Worm (Caenorhabditis elegans) whole organism, L2 larva: ENCODE results near the gene algn-12.

Experiments used
- C34F6.9 ChIP-seq: fragments of 150-350 bp; optimal IDR thresholded peaks from 2 replicates; lab custom pipeline; 2014; ENCODE audit warnings: missing biosample characterization, missing genetic modification characterization
- F13H6.1 ChIP-seq: sonication (generic microtip); optimal IDR thresholded peaks from 2 replicates; lab custom pipeline; 2016; ENCODE audit warnings: missing genetic modification characterization, missing compliant biosample characterization
- R02D3.7 ChIP-seq: fragments of 150-350 bp; optimal IDR thresholded peaks from 2 replicates; lab custom pipeline; 2014; ENCODE audit warnings: missing biosample characterization, missing genetic modification characterization
- Y55F3AM.14 ChIP-seq: fragments of 200-800 bp; sonication (Bioruptor generic); optimal IDR thresholded peaks from 2 replicates; lab custom pipeline; 2018; ENCODE audit warnings: mild to moderate bottlenecking, missing genetic modification characterization, missing compliant biosample characterization
- ZK546.5 ChIP-seq: sonication (generic microtip); optimal IDR thresholded peaks from 2 replicates; lab custom pipeline; 2017; ENCODE audit warnings: missing biosample characterization, missing genetic modification characterization
- alr-1 ChIP-seq: fragments of 150-350 bp; optimal IDR thresholded peaks from 2 replicates; lab custom pipeline; 2014; ENCODE audit warnings: missing biosample characterization, missing genetic modification characterization
- aly-2 ChIP-seq: fragments of 150-350 bp; optimal IDR thresholded peaks from 2 replicates; lab custom pipeline; 2014; ENCODE audit warnings: missing biosample characterization, missing genetic modification characterization
- ama-1 ChIP-seq: fragments of 150-350 bp; optimal IDR thresholded peaks from 2 replicates; lab custom pipeline; 2018; ENCODE audit warnings: inconsistent platforms
- ceh-16 ChIP-seq: fragments of 150-350 bp; optimal IDR thresholded peaks from 2 replicates; lab custom pipeline; 2014; ENCODE audit warnings: missing biosample characterization, missing genetic modification characterization
- crh-2 ChIP-seq: sonication (generic microtip); optimal IDR thresholded peaks from 2 replicates; lab custom pipeline; 2017; ENCODE audit warnings: missing biosample characterization, missing genetic modification characterization
- dmd-4 ChIP-seq: sonication (generic microtip); optimal IDR thresholded peaks from 2 replicates; lab custom pipeline; 2017; ENCODE audit warnings: missing biosample characterization, missing genetic modification characterization
- egl-27 ChIP-seq: sonication (generic microtip); optimal IDR thresholded peaks from 3 replicates; lab custom pipeline; 2017; ENCODE audit warnings: missing biosample characterization, missing genetic modification reagents, missing genetic modification characterization
- elt-1 ChIP-seq: fragments of 150-350 bp; optimal IDR thresholded peaks from 2 replicates; lab custom pipeline; 2014; ENCODE audit warnings: missing biosample characterization, missing genetic modification characterization
- elt-3 ChIP-seq: sonication (generic microtip); optimal IDR thresholded peaks from 2 replicates; lab custom pipeline; 2017; ENCODE audit warnings: missing biosample characterization, missing genetic modification characterization
- fos-1 ChIP-seq: fragments of 150-350 bp; optimal IDR thresholded peaks from 2 replicates; lab custom pipeline; 2014; ENCODE audit warnings: missing biosample characterization, missing genetic modification characterization
- gmeb-1 ChIP-seq: fragments of 150-350 bp; optimal IDR thresholded peaks from 2 replicates; lab custom pipeline; 2014; ENCODE audit warnings: missing biosample characterization, missing genetic modification characterization
- lin-13 ChIP-seq: fragments of 150-350 bp; optimal IDR thresholded peaks from 2 replicates; lab custom pipeline; 2014; ENCODE audit warnings: missing biosample characterization, missing genetic modification reagents, missing genetic modification characterization
- lin-39 ChIP-seq: fragments of 150-350 bp; optimal IDR thresholded peaks from 2 replicates; lab custom pipeline; 2014; ENCODE audit warnings: missing biosample characterization, missing genetic modification reagents, missing genetic modification characterization
- mab-5 ChIP-seq: fragments of 150-350 bp; optimal IDR thresholded peaks from 2 replicates; lab custom pipeline; 2014; ENCODE audit warnings: missing biosample characterization, missing genetic modification characterization
- mbf-1 ChIP-seq: sonication (generic microtip); optimal IDR thresholded peaks from 2 replicates; lab custom pipeline; 2017; ENCODE audit warnings: missing biosample characterization, missing genetic modification characterization
- nhr-10 ChIP-seq: sonication (generic microtip); optimal IDR thresholded peaks from 2 replicates; lab custom pipeline; 2017; ENCODE audit warnings: missing biosample characterization, missing genetic modification characterization
- nhr-11 ChIP-seq: fragments of 150-350 bp; optimal IDR thresholded peaks from 2 replicates; lab custom pipeline; 2014; ENCODE audit warnings: missing biosample characterization, missing genetic modification characterization
- nhr-12 ChIP-seq: fragments of 150-350 bp; optimal IDR thresholded peaks from 2 replicates; lab custom pipeline; 2014; ENCODE audit warnings: missing biosample characterization, missing genetic modification characterization
- nhr-129 ChIP-seq: fragments of 150-350 bp; optimal IDR thresholded peaks from 2 replicates; lab custom pipeline; 2014; ENCODE audit warnings: missing biosample characterization, missing genetic modification characterization
- nhr-21 ChIP-seq: fragments of 150-350 bp; optimal IDR thresholded peaks from 2 replicates; lab custom pipeline; 2014; ENCODE audit warnings: missing biosample characterization, missing genetic modification characterization
- nhr-23 ChIP-seq: fragments of 150-350 bp; optimal IDR thresholded peaks from 2 replicates; lab custom pipeline; 2014; ENCODE audit warnings: missing biosample characterization, missing genetic modification reagents, missing genetic modification characterization
- nhr-237 ChIP-seq: fragments of 150-350 bp; optimal IDR thresholded peaks from 2 replicates; lab custom pipeline; 2014; ENCODE audit warnings: missing biosample characterization, missing genetic modification characterization
- nhr-25 ChIP-seq: fragments of 150-350 bp; sonication (generic microtip); optimal IDR thresholded peaks from 3 replicates; lab custom pipeline; 2014; ENCODE audit warnings: missing biosample characterization, missing genetic modification characterization
- nhr-77 ChIP-seq: fragments of 150-350 bp; optimal IDR thresholded peaks from 2 replicates; lab custom pipeline; 2014; ENCODE audit warnings: missing biosample characterization, missing genetic modification characterization
- peb-1 ChIP-seq: fragments of 150-350 bp; optimal IDR thresholded peaks from 2 replicates; lab custom pipeline; 2014; ENCODE audit warnings: missing biosample characterization, missing genetic modification characterization
- skn-1 ChIP-seq: sonication (generic microtip); optimal IDR thresholded peaks from 2 replicates; lab custom pipeline; 2017; ENCODE audit warnings: missing biosample characterization, missing genetic modification characterization
- snpc-4 ChIP-seq: fragments of 150-350 bp; optimal IDR thresholded peaks from 2 replicates; lab custom pipeline; 2014; ENCODE audit warnings: missing biosample characterization, missing genetic modification characterization
- unc-39 ChIP-seq: fragments of 150-350 bp; optimal IDR thresholded peaks from 2 replicates; lab custom pipeline; 2014; ENCODE audit warnings: missing biosample characterization, missing genetic modification characterization
- zag-1 ChIP-seq: fragments of 150-350 bp; optimal IDR thresholded peaks from 2 replicates; lab custom pipeline; 2014; ENCODE audit warnings: missing biosample characterization, missing genetic modification characterization
- ztf-1 ChIP-seq: fragments of 200-800 bp; sonication (Bioruptor generic); conservative IDR thresholded peaks from 2 replicates; pipeline ENCODE4 v1.3.6; 2022; ENCODE audit warnings: missing genetic modification characterization, missing compliant biosample characterization
- ztf-4 ChIP-seq: fragments of 150-350 bp; optimal IDR thresholded peaks from 2 replicates; lab custom pipeline; 2014; ENCODE audit warnings: missing biosample characterization, missing genetic modification characterization

Gene algn-12

DNA sequence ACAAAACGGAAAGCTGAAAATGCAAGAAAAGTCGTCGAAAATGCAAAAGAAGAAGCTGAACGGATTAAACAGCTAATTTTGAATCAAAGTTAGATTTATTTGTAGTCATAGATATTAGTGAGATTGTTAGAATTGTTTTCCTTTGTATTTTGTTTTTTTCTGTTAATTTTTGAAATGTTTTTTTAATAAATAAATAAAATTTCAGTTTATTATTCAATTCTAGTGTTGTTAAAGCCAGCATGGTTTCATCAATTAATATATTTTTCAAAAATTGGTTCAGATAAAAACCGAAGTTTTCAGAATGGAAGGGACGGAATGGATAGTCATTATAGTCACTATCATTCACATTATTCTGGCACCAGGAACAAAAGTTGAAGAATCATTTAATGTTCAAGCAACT is at the start of gene algn-12:
Gene algn-12, plus strand, starts transcription at position 301 of the 400 bp plus-strand sequence.
- TF ChIP-seq snpc-4 (tag; lab: Kevin White, UChicago): no peak
- TF ChIP-seq skn-1 (tag; lab: Kevin White, UChicago): no peak
- no peak for TF ChIP-seq nhr-11 (tag; lab: Kevin White, UChicago)
- no peak for TF ChIP-seq unc-39 (tag; lab: Kevin White, UChicago)
- TF ChIP-seq gmeb-1 (tag; lab: Kevin White, UChicago): no peak
- no peak for TF ChIP-seq peb-1 (tag; lab: Kevin White, UChicago)
- TF ChIP-seq nhr-21 (tag; lab: Kevin White, UChicago): no peak
- no peak for TF ChIP-seq nhr-23 (tag; lab: Kevin White, UChicago)
- TF ChIP-seq nhr-237 (tag; lab: Kevin White, UChicago): no peak
- TF ChIP-seq ceh-16: no peak
- TF ChIP-seq ama-1 (lab: Kevin White, UChicago): no peak
- TF ChIP-seq fos-1 (tag; lab: Kevin White, UChicago): no peak
- TF ChIP-seq ztf-1 (GFP tag; lab: Robert Waterston, UW): no peak
- no peak for TF ChIP-seq nhr-12 (tag; lab: Kevin White, UChicago)
- TF ChIP-seq nhr-129 (tag; lab: Kevin White, UChicago): no peak
- TF ChIP-seq F13H6.1 (tag; lab: Kevin White, UChicago): no peak
- no peak for TF ChIP-seq nhr-77 (tag; lab: Kevin White, UChicago)
- no peak for TF ChIP-seq aly-2
- TF ChIP-seq alr-1 (tag; lab: Kevin White, UChicago): no peak
- TF ChIP-seq lin-39 (tag; lab: Kevin White, UChicago): no peak

DNA sequence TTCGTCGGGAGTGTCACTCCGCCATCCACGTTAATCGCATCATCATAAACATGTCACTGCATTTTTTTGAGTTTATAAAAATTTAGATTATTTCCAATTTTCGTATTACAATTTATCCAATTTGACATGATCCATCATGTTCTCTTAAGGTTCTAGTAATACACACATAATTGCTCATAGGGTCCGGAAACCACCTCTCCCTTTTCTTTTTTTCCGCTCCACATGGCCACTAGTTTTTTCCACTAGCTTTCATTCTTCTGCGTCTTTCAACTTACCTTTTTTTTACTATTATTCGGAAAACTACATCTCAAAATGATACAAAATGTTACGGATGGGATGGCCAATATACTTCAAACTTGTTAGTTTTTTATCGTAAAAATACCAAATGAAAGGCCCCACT is 49.1 kb upstream of the algn-12 start, which contains the start of gene Y97E10AL.1:
Gene Y97E10AL.1, plus strand, starts transcription at position 301 of the 400 bp plus-strand sequence.
- no peak for TF ChIP-seq dmd-4 (tag; lab: Kevin White, UChicago)
- no peak for TF ChIP-seq nhr-25 (tag; lab: Kevin White, UChicago)
- TF ChIP-seq C34F6.9 (tag; lab: Kevin White, UChicago): no peak
- no peak for TF ChIP-seq ztf-1 (GFP tag; lab: Robert Waterston, UW)
- no peak for TF ChIP-seq ama-1 (lab: Kevin White, UChicago)
- no peak for TF ChIP-seq ZK546.5
- no peak for TF ChIP-seq crh-2
- TF ChIP-seq mbf-1 (tag; lab: Kevin White, UChicago): no peak
- TF ChIP-seq zag-1 (tag; lab: Kevin White, UChicago): no peak
- TF ChIP-seq nhr-23 (tag; lab: Kevin White, UChicago): no peak
- TF ChIP-seq R02D3.7 (tag; lab: Kevin White, UChicago): no peak
- TF ChIP-seq, all 48 proteins: peak for 0

DNA sequence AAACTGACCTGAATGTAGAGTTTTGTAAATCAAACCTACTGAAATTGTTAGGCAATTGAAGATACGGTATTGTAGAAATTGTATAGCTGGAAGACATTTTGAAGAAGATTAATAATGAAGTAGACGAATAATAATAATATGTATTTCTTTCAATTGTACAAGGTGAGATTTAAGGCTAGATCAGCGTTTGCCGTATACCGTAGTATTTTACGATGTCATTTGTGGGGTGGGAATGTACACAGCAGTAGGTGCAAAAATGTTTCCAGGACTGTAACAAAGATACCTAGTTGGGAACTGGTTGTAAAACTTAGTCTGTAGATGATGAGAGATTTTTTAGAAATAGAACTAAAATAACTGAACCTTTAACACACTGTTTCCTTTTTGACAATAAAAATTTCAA is 40.3 kb upstream of the algn-12 start, which contains the start of gene ceh-76:
Gene ceh-76, minus strand, starts transcription at position 101 of the 400 bp plus-strand sequence.
- TF ChIP-seq lin-13 (GFP tag; lab: Kevin White, UChicago): no peak
- TF ChIP-seq lin-39 (tag; lab: Kevin White, UChicago): no peak
- TF ChIP-seq mab-5 (tag; lab: Kevin White, UChicago): no peak
- TF ChIP-seq fos-1 (tag; lab: Kevin White, UChicago): no peak

DNA sequence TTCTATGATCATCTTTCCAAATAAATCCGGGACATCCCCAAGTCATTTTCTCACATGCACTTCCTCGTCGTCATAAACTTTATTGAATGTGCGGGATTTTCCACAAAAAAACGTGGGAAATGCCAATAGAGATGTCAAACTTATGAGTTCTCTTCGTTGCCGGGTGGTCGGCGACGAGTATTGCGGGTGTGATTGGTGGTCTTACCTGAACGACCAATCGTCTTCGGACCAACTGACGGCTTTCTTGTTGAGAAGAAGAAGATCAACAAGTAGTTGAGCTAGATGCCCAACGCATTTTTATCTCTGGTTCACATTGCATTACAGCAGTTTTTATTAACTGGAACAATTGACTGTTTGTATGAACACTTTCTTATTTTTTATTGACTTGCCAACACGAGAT is 39.7 kb upstream of the algn-12 start:
- TF ChIP-seq elt-3: no peak
- no peak for TF ChIP-seq ama-1 (lab: Kevin White, UChicago)
- no peak for TF ChIP-seq Y55F3AM.14
- no peak for TF ChIP-seq nhr-21 (tag; lab: Kevin White, UChicago)
- TF ChIP-seq nhr-25 (tag; lab: Kevin White, UChicago): no peak
- no peak for TF ChIP-seq egl-27 (tag; lab: Kevin White, UChicago)
- no peak for TF ChIP-seq dmd-4 (tag; lab: Kevin White, UChicago)
- no peak for TF ChIP-seq ZK546.5
- TF ChIP-seq nhr-10 (tag; lab: Kevin White, UChicago): no peak
- TF ChIP-seq mbf-1 (tag; lab: Kevin White, UChicago): no peak
- no peak for TF ChIP-seq nhr-77 (tag; lab: Kevin White, UChicago)

DNA sequence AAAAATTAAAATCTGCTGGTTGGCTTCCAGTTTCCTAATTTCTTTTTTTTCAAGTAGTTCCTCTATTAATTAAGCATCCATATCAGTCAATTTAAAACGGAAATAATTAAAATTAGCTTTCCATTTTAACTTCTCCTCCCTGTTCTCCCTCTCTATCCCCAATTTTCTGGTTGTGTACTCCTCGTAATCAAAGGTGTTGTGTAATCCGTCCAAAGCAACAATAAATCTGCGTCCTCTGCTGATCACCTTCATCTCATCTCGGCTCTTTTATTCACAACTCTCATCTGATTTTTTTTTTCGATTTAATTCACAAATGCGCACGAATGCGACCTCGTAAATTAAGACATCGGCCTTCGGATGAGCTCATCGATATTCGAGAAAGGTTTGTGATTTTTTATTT is 39.0 kb upstream of the algn-12 start, which contains the start of gene Y97E10AR.2:
Gene Y97E10AR.2, plus strand, starts transcription at position 301 of the 400 bp plus-strand sequence.
- TF ChIP-seq ztf-4 (tag; lab: Kevin White, UChicago): no peak
- no peak for TF ChIP-seq elt-3
- TF ChIP-seq elt-1 (tag; lab: Kevin White, UChicago): no peak
- TF ChIP-seq ztf-1 (GFP tag; lab: Robert Waterston, UW): no peak
- TF ChIP-seq nhr-10 (tag; lab: Kevin White, UChicago): no peak
- no peak for TF ChIP-seq crh-2
- no peak for TF ChIP-seq nhr-77 (tag; lab: Kevin White, UChicago)
- TF ChIP-seq, all 48 proteins: peak for 0
